Fruit fly (Drosophila melanogaster) whole organism, pupa: ENCODE results near the gene CG46303.

Experiments
- CG15710 ChIP-seq: fragments of 200-800 bp; sonication (Bioruptor generic); optimal IDR thresholded peaks from 2 replicates; lab custom pipeline; 2018; ENCODE audit warnings: missing biosample characterization, mild to moderate bottlenecking, missing genetic modification characterization, moderate library complexity
- CG8159 ChIP-seq: fragments of 200-800 bp; sonication (Bioruptor generic); optimal IDR thresholded peaks from 3 replicates; lab custom pipeline; 2018; ENCODE audit warnings: missing biosample characterization, mild to moderate bottlenecking, missing genetic modification characterization, moderate library complexity
- D1 ChIP-seq: fragments of 200-800 bp; sonication (Bioruptor generic); optimal IDR thresholded peaks from 2 replicates; lab custom pipeline; 2018; ENCODE audit warnings: missing biosample characterization, mild to moderate bottlenecking, missing genetic modification characterization, moderate library complexity
- Ets98B ChIP-seq: fragments of 200-800 bp; sonication (Bioruptor generic); IDR thresholded peaks from 2 replicates; pipeline ENCODE4 v1.3.6; 2022; ENCODE audit warnings: missing biosample characterization, missing genetic modification characterization
- Pif1A ChIP-seq: fragments of 200-800 bp; sonication (Bioruptor generic); optimal IDR thresholded peaks from 3 replicates; lab custom pipeline; 2016; ENCODE audit warnings: missing biosample characterization, missing genetic modification characterization
- gl ChIP-seq: fragments of 200-800 bp; sonication (Bioruptor generic); optimal IDR thresholded peaks from 2 replicates; lab custom pipeline; 2018; ENCODE audit warnings: missing biosample characterization, mild to moderate bottlenecking, missing genetic modification characterization

- TF ChIP-seq Ets98B (GFP tag; lab: Robert Waterston, UW) (no peak), Pif1A (GFP tag; lab: Kevin White, UChicago) (no peak), CG8159 (tag; lab: Kevin White, UChicago) (no peak), CG15710 (tag; lab: Kevin White, UChicago) (no peak), D1 (tag; lab: Kevin White, UChicago) (no peak), gl (tag; lab: Kevin White, UChicago) (no peak)
Measured at dm6 chr3R:5821750-5822149, at the start of gene CG46303.
